Worm (Caenorhabditis elegans) whole organism, early embryonic: ENCODE results near the gene idpc-7.

ENCODE experiments used
- B0310.2 ChIP-seq: sonication (generic microtip); optimal IDR thresholded peaks from 2 replicates; lab custom pipeline; 2016; ENCODE audit warnings: mild to moderate bottlenecking, missing genetic modification characterization, missing compliant biosample characterization
- aly-1 ChIP-seq: sonication (generic microtip); optimal IDR thresholded peaks from 2 replicates; lab custom pipeline; 2016; ENCODE audit warnings: missing genetic modification characterization, missing compliant biosample characterization
- ama-1 ChIP-seq: fragments of 150-350 bp; optimal IDR thresholded peaks from 2 replicates; lab custom pipeline; 2014
- flt-1 ChIP-seq: fragments of 200-800 bp; sonication (Bioruptor generic); IDR thresholded peaks from 2 replicates; pipeline ENCODE4 v1.3.6; 2022; ENCODE audit warnings: missing genetic modification characterization, missing compliant biosample characterization
- pes-1 ChIP-seq: fragments of 200-800 bp; sonication (Bioruptor generic); IDR thresholded peaks from 2 replicates; pipeline ENCODE4 v1.3.6; 2022; ENCODE audit warnings: missing genetic modification reagents, missing genetic modification characterization, missing compliant biosample characterization

- TF ChIP-seq flt-1 (no peak), B0310.2 (tag; lab: Kevin White, UChicago) (no peak), pes-1 (GFP tag; lab: Robert Waterston, UW) (no peak), ama-1 (lab: Kevin White, UChicago) (no peak), aly-1 (tag; lab: Kevin White, UChicago) (no peak)
These were observed 45.1 kb upstream of the idpc-7 start for ce11 chrV:9663948-9664347.
